Worm (Caenorhabditis elegans) whole organism, early embryonic: ENCODE measurements around the gene Y51A2A.5.

Source experiments
- B0310.2 ChIP-seq: sonication (generic microtip); optimal IDR thresholded peaks from 2 replicates; lab custom pipeline; 2016; ENCODE audit warnings: mild to moderate bottlenecking, missing genetic modification characterization, missing compliant biosample characterization
- F13C5.2 ChIP-seq: sonication (generic microtip); optimal IDR thresholded peaks from 2 replicates; lab custom pipeline; 2017; ENCODE audit warnings: mild to moderate bottlenecking, missing genetic modification characterization, inconsistent platforms, missing compliant biosample characterization
- ama-1 ChIP-seq: fragments of 150-350 bp; optimal IDR thresholded peaks from 2 replicates; lab custom pipeline; 2014
- ceh-13 ChIP-seq: fragments of 200-800 bp; sonication (Bioruptor generic); optimal IDR thresholded peaks from 2 replicates; lab custom pipeline; 2018; ENCODE audit warnings: mild to moderate bottlenecking, missing genetic modification characterization, missing compliant biosample characterization
- ceh-36 ChIP-seq: sonication (generic microtip); optimal IDR thresholded peaks from 2 replicates; lab custom pipeline; 2016; ENCODE audit warnings: missing genetic modification characterization, inconsistent platforms, missing compliant biosample characterization
- ets-7 ChIP-seq: sonication (generic microtip); optimal IDR thresholded peaks from 2 replicates; lab custom pipeline; 2016; ENCODE audit warnings: missing genotype, missing genetic modification characterization, missing compliant biosample characterization
- flt-1 ChIP-seq: fragments of 200-800 bp; sonication (Bioruptor generic); IDR thresholded peaks from 2 replicates; pipeline ENCODE4 v1.3.6; 2022; ENCODE audit warnings: missing genetic modification characterization, missing compliant biosample characterization
- hmbx-1 ChIP-seq: sonication (generic microtip); optimal IDR thresholded peaks from 2 replicates; lab custom pipeline; 2016; ENCODE audit warnings: mild to moderate bottlenecking, missing genetic modification characterization, missing compliant biosample characterization
- hmg-4 ChIP-seq: fragments of 200-800 bp; sonication (Bioruptor generic); optimal IDR thresholded peaks from 2 replicates; lab custom pipeline; 2018; ENCODE audit warnings: mild to moderate bottlenecking, missing genetic modification characterization, missing compliant biosample characterization
- hnd-1 ChIP-seq: sonication (generic microtip); optimal IDR thresholded peaks from 2 replicates; lab custom pipeline; 2016; ENCODE audit warnings: missing genetic modification characterization, missing compliant biosample characterization
- scrt-1 ChIP-seq: fragments of 200-800 bp; sonication (Bioruptor generic); IDR thresholded peaks from 2 replicates; pipeline ENCODE4 v1.3.6; 2022; ENCODE audit warnings: missing genetic modification characterization, missing compliant biosample characterization
- tbx-11 ChIP-seq: fragments of 200-800 bp; sonication (Bioruptor generic); IDR thresholded peaks from 2 replicates; pipeline ENCODE4 v1.3.6; 2022; ENCODE audit warnings: missing genetic modification characterization, missing compliant biosample characterization
- tbx-37 ChIP-seq: fragments of 200-800 bp; sonication (Bioruptor generic); conservative IDR thresholded peaks from 2 replicates; pipeline ENCODE4 v1.3.6; 2022; ENCODE audit warnings: missing genetic modification reagents, missing genetic modification characterization, missing compliant biosample characterization
- tra-4 ChIP-seq: sonication (generic microtip); optimal IDR thresholded peaks from 2 replicates; lab custom pipeline; 2017; ENCODE audit warnings: missing genetic modification characterization, missing compliant biosample characterization

DNA sequence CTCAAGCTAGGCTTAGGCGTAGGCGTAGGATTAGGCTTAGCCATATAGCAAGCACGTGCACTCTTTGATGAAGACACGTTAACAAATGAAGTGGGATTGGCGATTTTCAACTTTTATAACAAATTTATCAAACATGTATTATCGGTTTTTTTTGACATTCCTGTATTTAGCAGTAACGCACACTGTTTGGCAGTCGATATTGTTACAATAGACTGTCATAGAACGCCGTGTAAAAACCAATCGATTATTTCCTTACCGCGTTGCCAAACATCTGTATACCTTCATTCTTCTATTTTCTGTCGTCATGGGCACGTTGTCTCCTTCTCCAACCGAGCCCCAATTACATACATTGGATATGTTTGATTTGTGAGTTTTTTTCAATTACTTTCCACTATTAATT, 19.7 kb downstream of the Y51A2A.5 start, which contains the start of gene fbxb-119:
- TF ChIP-seq hmg-4 = no peak
- no peak for TF ChIP-seq ama-1 (lab: Kevin White, UChicago)
- TF ChIP-seq ceh-36 (tag; lab: Kevin White, UChicago) = no peak
- no peak for TF ChIP-seq ceh-13 (GFP tag; lab: Kevin White, UChicago)
- TF ChIP-seq F13C5.2 (tag; lab: Kevin White, UChicago) = no peak
- TF ChIP-seq ets-7 (tag; lab: Kevin White, UChicago) = no peak
- TF ChIP-seq tbx-37 = no peak
- TF ChIP-seq hnd-1 (tag; lab: Kevin White, UChicago) = no peak
- TF ChIP-seq scrt-1 (GFP tag; lab: Robert Waterston, UW) = no peak
- no peak for TF ChIP-seq tra-4 (tag; lab: Kevin White, UChicago)
- no peak for TF ChIP-seq hmbx-1 (tag; lab: Kevin White, UChicago)
- no peak for TF ChIP-seq tbx-11 (GFP tag; lab: Robert Waterston, UW)
- no peak for TF ChIP-seq flt-1 (GFP tag; lab: Robert Waterston, UW)
- no peak for TF ChIP-seq B0310.2 (tag; lab: Kevin White, UChicago)
